Worm (Caenorhabditis elegans) whole organism, L4/young adult: ENCODE data around the gene vab-19.

Experiments
- W03F9.2 ChIP-seq: fragments of 150-350 bp; optimal IDR thresholded peaks from 2 replicates; lab custom pipeline; 2014; ENCODE audit warnings: missing biosample characterization, missing genetic modification characterization
- dao-5 ChIP-seq: sonication (generic microtip); optimal IDR thresholded peaks from 2 replicates; lab custom pipeline; 2016; ENCODE audit warnings: missing genotype, missing genetic modification characterization, moderate library complexity, missing compliant biosample characterization
- him-1 ChIP-seq: sonication (generic microtip); optimal IDR thresholded peaks from 2 replicates; lab custom pipeline; 2016; ENCODE audit warnings: missing genotype, missing genetic modification reagents, missing genetic modification characterization, missing compliant biosample characterization

DNA sequence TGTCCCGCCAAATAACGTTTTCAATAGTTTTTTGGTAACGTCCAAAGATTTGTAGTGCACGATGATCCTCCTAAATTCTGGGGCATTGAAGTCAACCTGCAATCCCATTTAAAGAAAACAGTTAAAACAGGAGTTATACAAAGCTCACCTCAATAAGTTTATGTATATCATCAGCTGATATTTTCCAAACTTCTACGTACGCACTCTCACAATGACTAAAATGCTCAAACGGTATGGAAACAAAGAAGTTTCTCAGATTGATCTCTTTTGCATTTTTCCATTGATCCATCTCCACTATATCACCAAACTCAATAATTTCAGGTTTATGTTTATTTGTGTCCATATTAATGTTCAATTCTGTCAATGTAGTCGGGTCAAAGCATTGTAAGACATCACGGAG lies 31.5 kb upstream of the vab-19 start:
- no peak for TF ChIP-seq dao-5 (tag; lab: Kevin White, UChicago)
- TF ChIP-seq him-1: no peak
- TF ChIP-seq W03F9.2 (tag; lab: Kevin White, UChicago): no peak
